Fruit fly (Drosophila melanogaster) whole organism, adult: ENCODE results near the gene meng.

ENCODE experiments used
- CG12768 ChIP-seq: fragments of 200-800 bp; sonication (Bioruptor generic); optimal IDR thresholded peaks from 2 replicates; lab custom pipeline; 2017; ENCODE audit warnings: missing biosample characterization, missing genetic modification characterization, mild to moderate bottlenecking, moderate library complexity, missing genetic modification reagents
- CG5204 ChIP-seq: fragments of 200-800 bp; sonication (Bioruptor generic); optimal IDR thresholded peaks from 2 replicates; lab custom pipeline; 2016; ENCODE audit warnings: missing biosample characterization, missing genetic modification characterization
- CG7045 ChIP-seq: fragments of 200-800 bp; sonication (Bioruptor generic); optimal IDR thresholded peaks from 2 replicates; lab custom pipeline; 2017; ENCODE audit warnings: missing biosample characterization, mild to moderate bottlenecking, missing genetic modification characterization
- CG7101 ChIP-seq: fragments of 200-800 bp; sonication (Bioruptor generic); optimal IDR thresholded peaks from 2 replicates; lab custom pipeline; 2018; ENCODE audit warnings: missing biosample characterization, mild to moderate bottlenecking, missing genetic modification characterization, moderate library complexity
- Hr96 ChIP-seq: fragments of 200-800 bp; sonication (Bioruptor generic); optimal IDR thresholded peaks from 2 replicates; lab custom pipeline; 2016; ENCODE audit warnings: missing biosample characterization, missing genetic modification characterization
- bab1 ChIP-seq: fragments of 200-800 bp; sonication (Bioruptor generic); optimal IDR thresholded peaks from 3 replicates; lab custom pipeline; 2019; ENCODE audit warnings: missing biosample characterization, mild to moderate bottlenecking, missing genetic modification characterization, moderate library complexity
- ovo ChIP-seq: fragments of 200-800 bp; sonication (Bioruptor generic); optimal IDR thresholded peaks from 2 replicates; lab custom pipeline; 2016; ENCODE audit warnings: missing biosample characterization, missing genetic modification characterization
- tj ChIP-seq: fragments of 200-800 bp; sonication (Bioruptor generic); optimal IDR thresholded peaks from 3 replicates; lab custom pipeline; 2017; ENCODE audit warnings: missing biosample characterization, mild to moderate bottlenecking, missing genetic modification characterization, moderate library complexity
- toe ChIP-seq: fragments of 200-800 bp; sonication (Bioruptor generic); optimal IDR thresholded peaks from 2 replicates; lab custom pipeline; 2016; ENCODE audit warnings: missing biosample characterization, missing genetic modification characterization

- TF ChIP-seq ovo, result no peak
- TF ChIP-seq bab1 (GFP tag; lab: Kevin White, UChicago), result no peak
- TF ChIP-seq CG7101 (tag; lab: Kevin White, UChicago), result no peak
- TF ChIP-seq tj (GFP tag; lab: Kevin White, UChicago), result no peak
- no peak for TF ChIP-seq toe (GFP tag; lab: Kevin White, UChicago)
- TF ChIP-seq Hr96 (GFP tag; lab: Kevin White, UChicago), result no peak
- no peak for TF ChIP-seq CG7045 (GFP tag; lab: Kevin White, UChicago)
- TF ChIP-seq CG12768 (GFP tag; lab: Kevin White, UChicago), result no peak
- TF ChIP-seq CG5204 (GFP tag; lab: Kevin White, UChicago), result no peak
These were observed 2.2 kb upstream of the meng start, which contains the start of gene TTLL3A for dm6 chr2L:6740088-6740487.
